Fruit fly (Drosophila melanogaster) whole organism, embryonic: Measurements from ENCODE around the gene fred.

Source experiments
- Ada2b ChIP-seq: fragments of 200-800 bp; sonication (Bioruptor generic); IDR thresholded peaks from 2 replicates; pipeline ENCODE4 v1.3.6; 2022; ENCODE audit warnings: missing biosample characterization, missing genetic modification characterization
- CG10274 ChIP-seq: fragments of 200-800 bp; sonication (Bioruptor generic); optimal IDR thresholded peaks from 3 replicates; lab custom pipeline; 2017; ENCODE audit warnings: missing biosample characterization, mild to moderate bottlenecking, missing genetic modification characterization
- CG13123 ChIP-seq: fragments of 200-800 bp; sonication (Bioruptor generic); optimal IDR thresholded peaks from 2 replicates; lab custom pipeline; 2016; ENCODE audit warnings: missing biosample characterization, missing genetic modification characterization
- CG13287 ChIP-seq: fragments of 200-800 bp; sonication (Bioruptor generic); IDR thresholded peaks from 2 replicates; pipeline ENCODE4 v1.3.6; 2022; ENCODE audit warnings: missing biosample characterization, missing genetic modification characterization; ENCODE audit not compliant: partially characterized antibody
- CG14050 ChIP-seq: fragments of 200-800 bp; sonication (Bioruptor generic); IDR thresholded peaks from 3 replicates; pipeline ENCODE4 v1.3.6; 2022; ENCODE audit warnings: missing biosample characterization, missing genetic modification characterization
- CG14710 ChIP-seq: fragments of 200-800 bp; sonication (Bioruptor generic); optimal IDR thresholded peaks from 3 replicates; lab custom pipeline; 2019; ENCODE audit warnings: missing biosample characterization, mild to moderate bottlenecking, missing genetic modification characterization, moderate library complexity
- CG17385 ChIP-seq: fragments of 200-800 bp; sonication (Bioruptor generic); optimal IDR thresholded peaks from 3 replicates; lab custom pipeline; 2018; ENCODE audit warnings: missing biosample characterization, mild to moderate bottlenecking, missing genetic modification characterization
- CG17912 ChIP-seq: fragments of 200-800 bp; sonication (Bioruptor generic); optimal IDR thresholded peaks from 2 replicates; lab custom pipeline; 2018; ENCODE audit warnings: missing biosample characterization, mild to moderate bottlenecking, missing genetic modification characterization
- CG18599 ChIP-seq: fragments of 200-800 bp; sonication (Bioruptor generic); optimal IDR thresholded peaks from 3 replicates; lab custom pipeline; 2017; ENCODE audit warnings: missing biosample characterization, missing genetic modification characterization, mild to moderate bottlenecking, moderate library complexity, missing genetic modification reagents
- CG2199 ChIP-seq: fragments of 200-800 bp; sonication (Bioruptor generic); IDR thresholded peaks from 3 replicates; pipeline ENCODE4 v1.3.6; 2022; ENCODE audit warnings: missing biosample characterization, missing genetic modification characterization
- CG2202 ChIP-seq: fragments of 200-800 bp; sonication (Bioruptor generic); optimal IDR thresholded peaks from 2 replicates; lab custom pipeline; 2018; ENCODE audit warnings: missing biosample characterization, mild to moderate bottlenecking, missing genetic modification characterization
- CG32772 ChIP-seq: fragments of 200-800 bp; sonication (Bioruptor generic); IDR thresholded peaks from 2 replicates; pipeline ENCODE4 v1.3.6; 2022; ENCODE audit warnings: missing biosample characterization, missing genetic modification characterization
- CG33557 ChIP-seq: fragments of 200-800 bp; sonication (Bioruptor generic); optimal IDR thresholded peaks from 2 replicates; lab custom pipeline; 2019; ENCODE audit warnings: missing biosample characterization, mild to moderate bottlenecking, missing genetic modification characterization, moderate library complexity
- CG34422 ChIP-seq: fragments of 200-800 bp; sonication (Bioruptor generic); IDR thresholded peaks from 3 replicates; pipeline ENCODE4 v1.3.6; 2022; ENCODE audit warnings: missing biosample characterization, missing genetic modification characterization
- CG3995 ChIP-seq: fragments of 200-800 bp; sonication (Bioruptor generic); optimal IDR thresholded peaks from 3 replicates; lab custom pipeline; 2016; ENCODE audit warnings: missing biosample characterization, missing genetic modification characterization
- CG7357 ChIP-seq: fragments of 200-800 bp; sonication (Bioruptor generic); IDR thresholded peaks from 3 replicates; pipeline ENCODE4 v1.3.6; 2022; ENCODE audit warnings: missing biosample characterization, missing genetic modification characterization
- CG8089 ChIP-seq: fragments of 200-800 bp; sonication (Bioruptor generic); optimal IDR thresholded peaks from 3 replicates; lab custom pipeline; 2016; ENCODE audit warnings: missing biosample characterization, missing genetic modification characterization
- CG8290 ChIP-seq, 3 experiments: fragments of 200-800 bp; sonication (Bioruptor generic); optimal IDR thresholded peaks; 2 replicates each; lab custom pipeline; 2016 to 2019; ENCODE audit warnings: missing biosample characterization in 3 of 3, missing genetic modification characterization in 3 of 3, mild to moderate bottlenecking in 2 of 3, moderate library complexity in 1 of 3
- D19A ChIP-seq: fragments of 200-800 bp; optimal IDR thresholded peaks from 3 replicates; lab custom pipeline; 2019; ENCODE audit warnings: missing biosample characterization, mild to moderate bottlenecking, missing genetic modification characterization, moderate library complexity
- Dip3 ChIP-seq: fragments of 200-800 bp; sonication (Bioruptor generic); optimal IDR thresholded peaks from 3 replicates; lab custom pipeline; 2016; ENCODE audit warnings: missing biosample characterization, missing genetic modification characterization
- Doc2 ChIP-seq: fragments of 200-800 bp; sonication (Bioruptor generic); IDR thresholded peaks from 2 replicates; pipeline ENCODE4 v1.3.6; 2022; ENCODE audit warnings: missing biosample characterization, missing genetic modification characterization
- Dref ChIP-seq: fragments of 200-800 bp; sonication (Bioruptor generic); IDR thresholded peaks from 2 replicates; pipeline ENCODE4 v1.3.6; 2022; ENCODE audit warnings: missing biosample characterization, missing genetic modification characterization
- GATAe ChIP-seq: fragments of 200-800 bp; sonication (Bioruptor generic); conservative IDR thresholded peaks from 2 replicates; pipeline ENCODE4 v1.3.6; 2022; ENCODE audit warnings: missing biosample characterization, missing genetic modification characterization
- Hand ChIP-seq: fragments of 200-800 bp; sonication (Bioruptor generic); optimal IDR thresholded peaks from 2 replicates; lab custom pipeline; 2017; ENCODE audit warnings: mild to moderate bottlenecking, missing biosample characterization, missing genetic modification reagents, missing genetic modification characterization
- Hr78 ChIP-seq, 2 experiments: fragments of 200-800 bp in 1 of 2; fragments of >200 bp in 1 of 2; sonication (Bioruptor generic) in 1 of 2; optimal IDR thresholded peaks; 2 replicates each; lab custom pipeline; 2017 to 2019; ENCODE audit warnings: missing biosample characterization in 2 of 2, missing genetic modification characterization in 2 of 2, mild to moderate bottlenecking in 1 of 2, moderate library complexity in 1 of 2
- Lpt ChIP-seq: fragments of >200 bp; optimal IDR thresholded peaks from 2 replicates; lab custom pipeline; 2018; ENCODE audit warnings: missing biosample characterization, missing genetic modification characterization
- MTF-1 ChIP-seq: fragments of 200-800 bp; sonication (Bioruptor generic); optimal IDR thresholded peaks from 2 replicates; lab custom pipeline; 2018; ENCODE audit warnings: missing biosample characterization, mild to moderate bottlenecking, missing genetic modification characterization, borderline replicate concordance
- Med ChIP-seq: fragments of 200-800 bp; sonication (Bioruptor generic); peaks from one replicate; lab custom pipeline; 2016; ENCODE audit warnings: missing biosample characterization, missing genetic modification characterization, mild to moderate bottlenecking, inconsistent platforms, moderate library complexity
- NC2α ChIP-seq: fragments of 200-800 bp; sonication (Bioruptor generic); optimal IDR thresholded peaks from 2 replicates; lab custom pipeline; 2016; ENCODE audit warnings: missing biosample characterization, missing genetic modification characterization
- NK7.1 ChIP-seq: fragments of 200-800 bp; sonication (Bioruptor generic); optimal IDR thresholded peaks from 3 replicates; lab custom pipeline; 2016; ENCODE audit warnings: missing biosample characterization, missing genetic modification characterization
- Oli ChIP-seq: fragments of 200-800 bp; sonication (Bioruptor generic); optimal IDR thresholded peaks from 2 replicates; lab custom pipeline; 2018; ENCODE audit warnings: missing biosample characterization, mild to moderate bottlenecking, missing genetic modification characterization, moderate library complexity
- Usf ChIP-seq: fragments of 200-800 bp; sonication (Bioruptor generic); optimal IDR thresholded peaks from 2 replicates; lab custom pipeline; 2017; ENCODE audit warnings: missing genotype, missing biosample characterization, missing genetic modification characterization
- ab ChIP-seq: fragments of 200-800 bp; sonication (Bioruptor generic); optimal IDR thresholded peaks from 2 replicates; lab custom pipeline; 2016; ENCODE audit warnings: missing biosample characterization, missing genetic modification characterization
- bbx ChIP-seq: fragments of 200-800 bp; sonication (Bioruptor generic); IDR thresholded peaks from 2 replicates; pipeline ENCODE4 v1.3.6; 2022; ENCODE audit warnings: missing biosample characterization, missing genetic modification characterization; ENCODE audit not compliant: partially characterized antibody
- bsh ChIP-seq, 2 experiments: fragments of 200-800 bp; sonication (Bioruptor generic); optimal IDR thresholded peaks; 2 replicates each; lab custom pipeline; 2017 to 2018; ENCODE audit warnings: mild to moderate bottlenecking in 2 of 2, missing biosample characterization in 2 of 2, missing genetic modification characterization in 2 of 2, moderate library complexity in 1 of 2
- dysf ChIP-seq: fragments of 200-800 bp; sonication (Bioruptor generic); IDR thresholded peaks from 3 replicates; pipeline ENCODE4 v1.3.6; 2022; ENCODE audit warnings: missing biosample characterization, missing genetic modification characterization
- ftz-f1 ChIP-seq: fragments of 200-800 bp; sonication (Bioruptor generic); optimal IDR thresholded peaks from 2 replicates; lab custom pipeline; 2016; ENCODE audit warnings: missing biosample characterization, missing genetic modification characterization
- gem ChIP-seq: fragments of 200-800 bp; sonication (Bioruptor generic); optimal IDR thresholded peaks from 2 replicates; lab custom pipeline; 2019; ENCODE audit warnings: missing biosample characterization, mild to moderate bottlenecking, missing genetic modification characterization, moderate library complexity
- ham ChIP-seq: fragments of 200-800 bp; sonication (Bioruptor generic); IDR thresholded peaks from 2 replicates; pipeline ENCODE4 v1.3.6; 2022; ENCODE audit warnings: missing biosample characterization, missing genetic modification characterization
- lov ChIP-seq, 2 experiments: fragments of 200-800 bp in 1 of 2; fragments of >200 bp in 1 of 2; sonication (Bioruptor generic) in 1 of 2; IDR thresholded peaks in 1 of 2; optimal IDR thresholded peaks in 1 of 2; 2 replicates in 1 of 2; 3 replicates in 1 of 2; pipeline versions ENCODE4 v1.3.6 to Lab custom; 2017 to 2022; ENCODE audit warnings: missing biosample characterization in 1 of 2, missing genetic modification characterization in 1 of 2
- org-1 ChIP-seq: fragments of 200-800 bp; sonication (Bioruptor generic); optimal IDR thresholded peaks from 2 replicates; lab custom pipeline; 2017; ENCODE audit warnings: missing biosample characterization, missing genetic modification characterization
- phol ChIP-seq: fragments of 200-800 bp; sonication (Bioruptor generic); optimal IDR thresholded peaks from 3 replicates; lab custom pipeline; 2018; ENCODE audit warnings: missing biosample characterization, mild to moderate bottlenecking, missing genetic modification characterization, moderate library complexity
- pita ChIP-seq: fragments of 200-800 bp; sonication (Bioruptor generic); optimal IDR thresholded peaks from 2 replicates; lab custom pipeline; 2017; ENCODE audit warnings: missing biosample characterization, mild to moderate bottlenecking, missing genetic modification characterization
- prd ChIP-seq, 3 experiments: fragments of >200 bp in 2 of 3; fragments of 200-800 bp in 1 of 3; sonication (Bioruptor generic) in 1 of 3; optimal IDR thresholded peaks in 2 of 3; IDR thresholded peaks in 1 of 3; 2 replicates in 2 of 3; 3 replicates in 1 of 3; pipeline versions ENCODE4 v1.3.6 to Lab custom; 2017 to 2022; ENCODE audit warnings: missing biosample characterization in 1 of 3, missing genetic modification characterization in 1 of 3
- sr ChIP-seq: fragments of 200-800 bp; sonication (Bioruptor generic); IDR thresholded peaks from 3 replicates; pipeline ENCODE4 v1.3.6; 2022; ENCODE audit warnings: missing biosample characterization, missing genetic modification characterization
- tap ChIP-seq: fragments of 200-800 bp; optimal IDR thresholded peaks from 3 replicates; lab custom pipeline; 2019; ENCODE audit warnings: missing biosample characterization, mild to moderate bottlenecking, missing genetic modification characterization, moderate library complexity
- tna ChIP-seq: fragments of 200-800 bp; sonication (Bioruptor generic); IDR thresholded peaks from 2 replicates; pipeline ENCODE4 v1.3.6; 2022; ENCODE audit warnings: missing biosample characterization, missing genetic modification characterization; ENCODE audit not compliant: partially characterized antibody
- wek ChIP-seq: fragments of 200-800 bp; sonication (Bioruptor generic); optimal IDR thresholded peaks from 3 replicates; lab custom pipeline; 2018; ENCODE audit warnings: missing biosample characterization, mild to moderate bottlenecking, missing genetic modification characterization, moderate library complexity

Gene fred

DNA sequence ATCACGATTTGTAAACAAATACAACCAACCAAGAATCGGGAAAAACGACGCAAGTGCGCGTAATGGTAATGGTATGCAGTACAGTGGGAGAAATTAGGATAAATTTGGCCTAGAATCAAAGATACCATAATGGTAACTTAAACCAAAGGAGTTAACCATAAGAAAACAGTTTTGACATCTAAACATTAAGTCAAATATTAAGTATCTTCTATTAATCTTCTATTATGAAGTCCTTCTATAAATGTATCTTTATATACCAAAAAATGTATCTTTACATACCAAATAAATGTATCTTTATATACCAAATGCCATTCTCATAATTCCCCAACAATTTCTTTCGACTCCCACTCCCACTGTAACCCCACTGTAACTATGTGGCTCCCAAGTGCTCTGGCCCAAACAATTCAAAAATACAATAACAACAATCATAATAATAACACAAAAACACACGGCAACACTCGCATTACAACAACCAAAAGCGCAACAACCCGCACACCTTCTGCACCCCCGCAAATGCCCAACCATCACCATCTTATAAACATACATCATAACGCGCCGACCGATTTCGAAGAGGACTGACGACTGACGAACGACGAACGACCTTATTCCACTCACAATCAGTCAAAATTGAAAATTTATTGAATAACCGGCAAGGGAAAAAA is 135.9 kb downstream of the fred start (continued):
- TF ChIP-seq CG34422 (GFP tag; lab: Robert Waterston, UW) (no peak), NC2α (GFP tag; lab: Kevin White, UChicago) (no peak), CG33557 (GFP tag; lab: Kevin White, UChicago) (peak; percentile 2), ham (no peak), NK7.1 (GFP tag; lab: Kevin White, UChicago) (no peak), CG8290 (GFP tag; optimal IDR thresholded peaks at IDR 0.05; lab: Kevin White, UChicago) (no peak), CG8290 (tag; optimal IDR thresholded peaks at IDR 0.05; lab: Kevin White, UChicago) (no peak), sr (no peak), CG17912 (no peak), pita (GFP tag; lab: Kevin White, UChicago) (no peak), MTF-1 (GFP tag; lab: Kevin White, UChicago) (no peak), CG18599 (no peak), tna (GFP tag; lab: Robert Waterston, UW) (no peak), lov (optimal IDR thresholded peaks at IDR 0.05; lab: Kevin White, UChicago) (no peak), lov (GFP tag; IDR thresholded peaks at IDR 0.05; lab: Robert Waterston, UW) (no peak), Ada2b (no peak), CG14710 (tag; lab: Kevin White, UChicago) (peak; percentile 21), CG14050 (GFP tag; lab: Robert Waterston, UW) (no peak), CG10274 (GFP tag; lab: Kevin White, UChicago) (no peak), CG7357 (no peak), CG3995 (GFP tag; lab: Kevin White, UChicago) (no peak), CG13123 (GFP tag; lab: Kevin White, UChicago) (no peak), CG8089 (no peak), GATAe (GFP tag; lab: Robert Waterston, UW) (no peak), CG13287 (no peak), bsh (GFP tag; optimal IDR thresholded peaks at IDR 0.05; lab: Kevin White, UChicago) (peak in 1 of 2 experiments; percentile 60), CG2199 (0 out of 3 replicates have a peak, but pooled peaks have one; percentile 23), D19A (tag; lab: Kevin White, UChicago) (no peak), wek (GFP tag; lab: Kevin White, UChicago) (no peak), Dip3 (GFP tag; lab: Kevin White, UChicago) (no peak), gem (tag; lab: Kevin White, UChicago) (peak; percentile 68), CG32772 (GFP tag; lab: Robert Waterston, UW) (no peak), Dref (GFP tag; lab: Robert Waterston, UW) (no peak), ab (GFP tag; lab: Kevin White, UChicago) (no peak), Med (GFP tag; lab: Kevin White, UChicago) (no peak), Hr78 (GFP tag; optimal IDR thresholded peaks at IDR 0.05; lab: Kevin White, UChicago) (no peak), CG2202 (tag; lab: Kevin White, UChicago) (no peak), Hand (GFP tag; lab: Kevin White, UChicago) (no peak), Oli (tag; lab: Kevin White, UChicago) (peak; percentile 39), Lpt (GFP tag; lab: Kevin White, UChicago) (no peak), org-1 (no peak), Usf (GFP tag; lab: Kevin White, UChicago) (no peak), dysf (GFP tag; lab: Robert Waterston, UW) (peak; percentile 41; the same call in 1 of the 3 replicates), tap (tag; lab: Kevin White, UChicago) (no peak), prd (optimal IDR thresholded peaks at IDR 0.05; lab: Kevin White, UChicago) (no peak), prd (GFP tag; IDR thresholded peaks at IDR 0.05; lab: Robert Waterston, UW) (no peak), bbx (GFP tag; lab: Robert Waterston, UW) (no peak), CG17385 (GFP tag; lab: Kevin White, UChicago) (peak; percentile 22), phol (peak; percentile 53), ftz-f1 (GFP tag; lab: Kevin White, UChicago) (no peak), Doc2 (GFP tag; lab: Robert Waterston, UW) (no peak)
